Worm (Caenorhabditis elegans) whole organism, L2 larva: ENCODE measurements around the gene F44A2.3.

ENCODE experiments used
- C34F6.9 ChIP-seq: fragments of 150-350 bp; optimal IDR thresholded peaks from 2 replicates; lab custom pipeline; 2014; ENCODE audit warnings: missing biosample characterization, missing genetic modification characterization
- F13H6.1 ChIP-seq: sonication (generic microtip); optimal IDR thresholded peaks from 2 replicates; lab custom pipeline; 2016; ENCODE audit warnings: missing genetic modification characterization, missing compliant biosample characterization
- R02D3.7 ChIP-seq: fragments of 150-350 bp; optimal IDR thresholded peaks from 2 replicates; lab custom pipeline; 2014; ENCODE audit warnings: missing biosample characterization, missing genetic modification characterization
- Y55F3AM.14 ChIP-seq: fragments of 200-800 bp; sonication (Bioruptor generic); optimal IDR thresholded peaks from 2 replicates; lab custom pipeline; 2018; ENCODE audit warnings: mild to moderate bottlenecking, missing genetic modification characterization, missing compliant biosample characterization
- ZK546.5 ChIP-seq: sonication (generic microtip); optimal IDR thresholded peaks from 2 replicates; lab custom pipeline; 2017; ENCODE audit warnings: missing biosample characterization, missing genetic modification characterization
- alr-1 ChIP-seq: fragments of 150-350 bp; optimal IDR thresholded peaks from 2 replicates; lab custom pipeline; 2014; ENCODE audit warnings: missing biosample characterization, missing genetic modification characterization
- aly-2 ChIP-seq: fragments of 150-350 bp; optimal IDR thresholded peaks from 2 replicates; lab custom pipeline; 2014; ENCODE audit warnings: missing biosample characterization, missing genetic modification characterization
- ama-1 ChIP-seq: fragments of 150-350 bp; optimal IDR thresholded peaks from 2 replicates; lab custom pipeline; 2018; ENCODE audit warnings: inconsistent platforms
- blmp-1 ChIP-seq: sonication (generic microtip); optimal IDR thresholded peaks from 2 replicates; lab custom pipeline; 2017; ENCODE audit warnings: missing genetic modification characterization, mild to moderate bottlenecking, missing compliant biosample characterization, antibody characterized with exemption, moderate library complexity; ENCODE audit not compliant: insufficient read depth
- ceh-16 ChIP-seq: fragments of 150-350 bp; optimal IDR thresholded peaks from 2 replicates; lab custom pipeline; 2014; ENCODE audit warnings: missing biosample characterization, missing genetic modification characterization
- ceh-82 ChIP-seq: fragments of 150-350 bp; optimal IDR thresholded peaks from 2 replicates; lab custom pipeline; 2014; ENCODE audit warnings: missing biosample characterization, missing genetic modification characterization
- crh-2 ChIP-seq: sonication (generic microtip); optimal IDR thresholded peaks from 2 replicates; lab custom pipeline; 2017; ENCODE audit warnings: missing biosample characterization, missing genetic modification characterization
- dmd-4 ChIP-seq: sonication (generic microtip); optimal IDR thresholded peaks from 2 replicates; lab custom pipeline; 2017; ENCODE audit warnings: missing biosample characterization, missing genetic modification characterization
- egl-27 ChIP-seq: sonication (generic microtip); optimal IDR thresholded peaks from 3 replicates; lab custom pipeline; 2017; ENCODE audit warnings: missing biosample characterization, missing genetic modification reagents, missing genetic modification characterization
- elt-1 ChIP-seq: fragments of 150-350 bp; optimal IDR thresholded peaks from 2 replicates; lab custom pipeline; 2014; ENCODE audit warnings: missing biosample characterization, missing genetic modification characterization
- elt-3 ChIP-seq: sonication (generic microtip); optimal IDR thresholded peaks from 2 replicates; lab custom pipeline; 2017; ENCODE audit warnings: missing biosample characterization, missing genetic modification characterization
- fos-1 ChIP-seq: fragments of 150-350 bp; optimal IDR thresholded peaks from 2 replicates; lab custom pipeline; 2014; ENCODE audit warnings: missing biosample characterization, missing genetic modification characterization
- gmeb-1 ChIP-seq: fragments of 150-350 bp; optimal IDR thresholded peaks from 2 replicates; lab custom pipeline; 2014; ENCODE audit warnings: missing biosample characterization, missing genetic modification characterization
- lin-11 ChIP-seq: fragments of 150-350 bp; sonication (generic microtip); optimal IDR thresholded peaks from 2 replicates; lab custom pipeline; 2014; ENCODE audit warnings: missing biosample characterization, missing genetic modification characterization, inconsistent platforms, mixed read lengths
- lin-13 ChIP-seq: fragments of 150-350 bp; optimal IDR thresholded peaks from 2 replicates; lab custom pipeline; 2014; ENCODE audit warnings: missing biosample characterization, missing genetic modification reagents, missing genetic modification characterization
- lin-39 ChIP-seq: fragments of 150-350 bp; optimal IDR thresholded peaks from 2 replicates; lab custom pipeline; 2014; ENCODE audit warnings: missing biosample characterization, missing genetic modification reagents, missing genetic modification characterization
- lsy-2 ChIP-seq, 2 experiments: fragments of 150-350 bp in 1 of 2; sonication (generic microtip) in 1 of 2; optimal IDR thresholded peaks; 2 replicates each; lab custom pipeline; 2014 to 2017; ENCODE audit warnings: missing biosample characterization in 2 of 2, missing genetic modification characterization in 2 of 2
- mab-5 ChIP-seq: fragments of 150-350 bp; optimal IDR thresholded peaks from 2 replicates; lab custom pipeline; 2014; ENCODE audit warnings: missing biosample characterization, missing genetic modification characterization
- mbf-1 ChIP-seq: sonication (generic microtip); optimal IDR thresholded peaks from 2 replicates; lab custom pipeline; 2017; ENCODE audit warnings: missing biosample characterization, missing genetic modification characterization
- mdl-1 ChIP-seq, 2 experiments: fragments of 150-350 bp in 1 of 2; sonication (generic microtip) in 1 of 2; optimal IDR thresholded peaks; 2 replicates each; lab custom pipeline; 2017; ENCODE audit warnings: missing biosample characterization in 2 of 2, missing genetic modification characterization in 2 of 2
- nhr-10 ChIP-seq: sonication (generic microtip); optimal IDR thresholded peaks from 2 replicates; lab custom pipeline; 2017; ENCODE audit warnings: missing biosample characterization, missing genetic modification characterization
- nhr-11 ChIP-seq: fragments of 150-350 bp; optimal IDR thresholded peaks from 2 replicates; lab custom pipeline; 2014; ENCODE audit warnings: missing biosample characterization, missing genetic modification characterization
- nhr-12 ChIP-seq: fragments of 150-350 bp; optimal IDR thresholded peaks from 2 replicates; lab custom pipeline; 2014; ENCODE audit warnings: missing biosample characterization, missing genetic modification characterization
- nhr-129 ChIP-seq: fragments of 150-350 bp; optimal IDR thresholded peaks from 2 replicates; lab custom pipeline; 2014; ENCODE audit warnings: missing biosample characterization, missing genetic modification characterization
- nhr-21 ChIP-seq: fragments of 150-350 bp; optimal IDR thresholded peaks from 2 replicates; lab custom pipeline; 2014; ENCODE audit warnings: missing biosample characterization, missing genetic modification characterization
- nhr-23 ChIP-seq: fragments of 150-350 bp; optimal IDR thresholded peaks from 2 replicates; lab custom pipeline; 2014; ENCODE audit warnings: missing biosample characterization, missing genetic modification reagents, missing genetic modification characterization
- nhr-237 ChIP-seq: fragments of 150-350 bp; optimal IDR thresholded peaks from 2 replicates; lab custom pipeline; 2014; ENCODE audit warnings: missing biosample characterization, missing genetic modification characterization
- nhr-25 ChIP-seq: fragments of 150-350 bp; sonication (generic microtip); optimal IDR thresholded peaks from 3 replicates; lab custom pipeline; 2014; ENCODE audit warnings: missing biosample characterization, missing genetic modification characterization
- nhr-6 ChIP-seq: fragments of 150-350 bp; optimal IDR thresholded peaks from 2 replicates; lab custom pipeline; 2014; ENCODE audit warnings: missing biosample characterization, missing genetic modification characterization
- nhr-77 ChIP-seq: fragments of 150-350 bp; optimal IDR thresholded peaks from 2 replicates; lab custom pipeline; 2014; ENCODE audit warnings: missing biosample characterization, missing genetic modification characterization
- peb-1 ChIP-seq: fragments of 150-350 bp; optimal IDR thresholded peaks from 2 replicates; lab custom pipeline; 2014; ENCODE audit warnings: missing biosample characterization, missing genetic modification characterization
- sem-4 ChIP-seq: fragments of 150-350 bp; optimal IDR thresholded peaks from 2 replicates; lab custom pipeline; 2014; ENCODE audit warnings: missing biosample characterization, missing genetic modification reagents, missing genetic modification characterization
- skn-1 ChIP-seq: sonication (generic microtip); optimal IDR thresholded peaks from 2 replicates; lab custom pipeline; 2017; ENCODE audit warnings: missing biosample characterization, missing genetic modification characterization
- sma-3 ChIP-seq: sonication (generic microtip); optimal IDR thresholded peaks from 2 replicates; lab custom pipeline; 2016; ENCODE audit warnings: missing genetic modification reagents, missing genetic modification characterization, missing compliant biosample characterization
- sma-9 ChIP-seq, 2 experiments: fragments of 150-350 bp in 1 of 2; sonication (generic microtip) in 1 of 2; optimal IDR thresholded peaks; 2 replicates each; lab custom pipeline; 2014 to 2016; ENCODE audit warnings: missing genetic modification characterization in 2 of 2, mild to moderate bottlenecking in 1 of 2, missing biosample characterization in 1 of 2, missing compliant biosample characterization in 1 of 2, missing genetic modification reagents in 1 of 2, moderate library complexity in 1 of 2
- snpc-4 ChIP-seq: fragments of 150-350 bp; optimal IDR thresholded peaks from 2 replicates; lab custom pipeline; 2014; ENCODE audit warnings: missing biosample characterization, missing genetic modification characterization
- unc-39 ChIP-seq: fragments of 150-350 bp; optimal IDR thresholded peaks from 2 replicates; lab custom pipeline; 2014; ENCODE audit warnings: missing biosample characterization, missing genetic modification characterization
- unc-55 ChIP-seq: fragments of 150-350 bp; sonication (generic microtip); optimal IDR thresholded peaks from 3 replicates; lab custom pipeline; 2014; ENCODE audit warnings: missing biosample characterization, missing genetic modification reagents, missing genetic modification characterization
- unc-62 ChIP-seq: fragments of 150-350 bp; optimal IDR thresholded peaks from 2 replicates; lab custom pipeline; 2014; ENCODE audit warnings: missing biosample characterization, missing genetic modification reagents, missing genetic modification characterization
- zag-1 ChIP-seq: fragments of 150-350 bp; optimal IDR thresholded peaks from 2 replicates; lab custom pipeline; 2014; ENCODE audit warnings: missing biosample characterization, missing genetic modification characterization
- ztf-1 ChIP-seq: fragments of 200-800 bp; sonication (Bioruptor generic); conservative IDR thresholded peaks from 2 replicates; pipeline ENCODE4 v1.3.6; 2022; ENCODE audit warnings: missing genetic modification characterization, missing compliant biosample characterization
- ztf-11 ChIP-seq: sonication (generic microtip); optimal IDR thresholded peaks from 2 replicates; lab custom pipeline; 2017; ENCODE audit warnings: missing biosample characterization, missing genetic modification characterization
- ztf-4 ChIP-seq: fragments of 150-350 bp; optimal IDR thresholded peaks from 2 replicates; lab custom pipeline; 2014; ENCODE audit warnings: missing biosample characterization, missing genetic modification characterization

Gene F44A2.3

ce11 chrV:9338452-9338851, 33.2 kb downstream of the F44A2.3 start:
- TF ChIP-seq Y55F3AM.14 (GFP tag; lab: Kevin White, UChicago) (peak; percentile 53), sma-9 (GFP tag; optimal IDR thresholded peaks at IDR 0.05; lab: Kevin White, UChicago) (peak; percentile 44), sma-9 (tag; optimal IDR thresholded peaks at IDR 0.05; lab: Kevin White, UChicago) (no peak), mdl-1 (tag; optimal IDR thresholded peaks at IDR 0.05; lab: Kevin White, UChicago) (no peak), zag-1 (no peak), ama-1 (lab: Kevin White, UChicago) (peak; percentile 59), ceh-82 (tag; lab: Kevin White, UChicago) (no peak), nhr-6 (tag; lab: Kevin White, UChicago) (peak; percentile 2), nhr-25 (tag; lab: Kevin White, UChicago) (peak; percentile 21), R02D3.7 (no peak), lin-13 (GFP tag; lab: Kevin White, UChicago) (no peak), unc-55 (GFP tag; lab: Kevin White, UChicago) (no peak), fos-1 (tag; lab: Kevin White, UChicago) (no peak), nhr-23 (tag; lab: Kevin White, UChicago) (no peak), sma-3 (GFP tag; lab: Kevin White, UChicago) (peak; percentile 51), nhr-129 (peak; percentile 55)

DNA sequence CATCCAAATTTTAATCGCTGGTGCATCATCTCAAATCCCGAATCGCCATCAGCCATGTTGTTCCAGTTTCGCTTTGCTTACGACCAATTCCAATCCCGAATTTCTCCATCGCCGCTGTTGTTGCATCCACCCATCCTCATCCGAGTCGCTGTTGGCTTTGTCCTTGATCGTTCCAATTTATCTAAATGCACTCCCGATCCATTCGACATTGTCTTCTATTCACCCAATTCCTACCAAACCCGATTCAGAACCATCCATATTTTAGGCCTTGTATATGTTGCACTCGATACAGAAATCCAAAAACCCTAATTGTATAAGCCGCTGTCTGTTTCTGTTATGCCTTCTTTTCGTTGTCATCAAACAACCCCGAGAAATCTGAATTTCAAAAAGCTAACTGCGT, 35.1 kb downstream of the F44A2.3 start:
- TF ChIP-seq lin-13 (GFP tag; lab: Kevin White, UChicago) (peak; percentile 2), blmp-1 (tag; lab: Kevin White, UChicago) (no peak), crh-2 (tag; lab: Kevin White, UChicago) (no peak), nhr-23 (tag; lab: Kevin White, UChicago) (no peak), lin-11 (no peak), elt-3 (tag; lab: Kevin White, UChicago) (no peak), fos-1 (tag; lab: Kevin White, UChicago) (no peak), snpc-4 (tag; lab: Kevin White, UChicago) (no peak), lin-39 (tag; lab: Kevin White, UChicago) (no peak), Y55F3AM.14 (GFP tag; lab: Kevin White, UChicago) (no peak), ama-1 (lab: Kevin White, UChicago) (peak; percentile 78), sma-3 (GFP tag; lab: Kevin White, UChicago) (peak; percentile 6), nhr-21 (tag; lab: Kevin White, UChicago) (no peak), ztf-4 (tag; lab: Kevin White, UChicago) (no peak), gmeb-1 (no peak), nhr-129 (peak; percentile 42), peb-1 (tag; lab: Kevin White, UChicago) (no peak), nhr-12 (tag; lab: Kevin White, UChicago) (no peak), unc-62 (GFP tag; lab: Kevin White, UChicago) (no peak), ztf-1 (GFP tag; lab: Robert Waterston, UW) (no peak), ztf-11 (tag; lab: Kevin White, UChicago) (no peak), sma-9 (GFP tag; optimal IDR thresholded peaks at IDR 0.05; lab: Kevin White, UChicago) (peak; percentile 31), sma-9 (tag; optimal IDR thresholded peaks at IDR 0.05; lab: Kevin White, UChicago) (no peak), ceh-82 (tag; lab: Kevin White, UChicago) (no peak), ceh-16 (no peak), mdl-1 (tag; optimal IDR thresholded peaks at IDR 0.05; lab: Kevin White, UChicago) (no peak), mab-5 (no peak), nhr-25 (tag; lab: Kevin White, UChicago) (no peak), sem-4 (no peak), aly-2 (tag; lab: Kevin White, UChicago) (no peak), mbf-1 (tag; lab: Kevin White, UChicago) (no peak), C34F6.9 (tag; lab: Kevin White, UChicago) (no peak), alr-1 (tag; lab: Kevin White, UChicago) (no peak), skn-1 (no peak), dmd-4 (no peak), lsy-2 (tag; optimal IDR thresholded peaks at IDR 0.05; lab: Kevin White, UChicago) (peak in 1 of 2 experiments; percentile 16), nhr-237 (tag; lab: Kevin White, UChicago) (no peak), F13H6.1 (no peak), R02D3.7 (no peak), egl-27 (tag; lab: Kevin White, UChicago) (no peak), nhr-77 (tag; lab: Kevin White, UChicago) (no peak), nhr-6 (tag; lab: Kevin White, UChicago) (no peak), unc-55 (GFP tag; lab: Kevin White, UChicago) (no peak), nhr-11 (no peak), ZK546.5 (no peak), nhr-10 (tag; lab: Kevin White, UChicago) (no peak), elt-1 (tag; lab: Kevin White, UChicago) (no peak), zag-1 (no peak), unc-39 (tag; lab: Kevin White, UChicago) (no peak)
- TF ChIP-seq, all 48 proteins: peak for 6
